Fruit fly (Drosophila melanogaster) whole organism, embryonic: ENCODE results near the gene ldbr.

ENCODE experiments used
- CG10321 ChIP-seq: fragments of 200-800 bp; sonication (Bioruptor generic); IDR thresholded peaks from 2 replicates; pipeline ENCODE4 v1.3.6; 2022; ENCODE audit warnings: missing biosample characterization, missing genetic modification characterization
- CG5245 ChIP-seq: fragments of 200-800 bp; sonication (Bioruptor generic); optimal IDR thresholded peaks from 3 replicates; lab custom pipeline; 2016; ENCODE audit warnings: missing biosample characterization, missing genetic modification characterization
- NFAT ChIP-seq: fragments of 200-800 bp; sonication (Bioruptor generic); IDR thresholded peaks from 2 replicates; pipeline ENCODE4 v1.3.6; 2022; ENCODE audit warnings: missing biosample characterization, missing genetic modification characterization
- danr ChIP-seq: fragments of 200-800 bp; sonication (Bioruptor generic); IDR thresholded peaks from 2 replicates; pipeline ENCODE4 v1.3.6; 2022; ENCODE audit warnings: missing biosample characterization, missing genetic modification characterization
- psq ChIP-seq: fragments of 200-800 bp; sonication (Bioruptor generic); optimal IDR thresholded peaks from 2 replicates; lab custom pipeline; 2017; ENCODE audit warnings: missing biosample characterization, missing genetic modification characterization

DNA sequence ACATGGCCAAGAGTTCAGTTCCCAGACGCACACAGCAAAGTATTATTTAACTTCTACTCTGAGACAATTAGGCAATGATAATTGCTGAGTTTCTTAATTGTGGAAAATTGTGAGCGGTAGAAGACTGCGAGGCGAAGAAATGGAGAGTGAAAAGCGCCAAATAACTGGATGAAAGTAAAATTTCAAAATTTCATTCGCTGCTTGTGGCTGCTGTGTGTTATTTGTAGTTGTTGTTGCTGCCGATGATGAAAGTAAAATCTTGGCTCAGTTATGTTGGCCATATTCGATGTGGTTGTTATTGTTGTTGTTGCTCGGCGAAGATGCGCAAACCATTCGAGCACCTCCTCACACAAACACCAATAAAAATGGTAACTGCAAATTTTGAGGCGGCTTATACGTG is 28.7 kb downstream of the ldbr start:
- TF ChIP-seq CG10321 (GFP tag; lab: Robert Waterston, UW) (no peak), psq (GFP tag; lab: Kevin White, UChicago) (no peak), CG5245 (no peak), danr (no peak), NFAT (GFP tag; lab: Robert Waterston, UW) (no peak)
